Fruit fly (Drosophila melanogaster) whole organism, pupa: ENCODE data around the gene Prp5.

ENCODE experiments used
- CG10348 ChIP-seq: fragments of 200-800 bp; sonication (Bioruptor generic); IDR thresholded peaks from 2 replicates; pipeline ENCODE4 v1.3.6; 2022; ENCODE audit warnings: missing biosample characterization, missing genetic modification characterization
- CG12605 ChIP-seq: fragments of 200-800 bp; sonication (Bioruptor generic); IDR thresholded peaks from 2 replicates; pipeline ENCODE4 v1.3.6; 2022; ENCODE audit warnings: missing biosample characterization, missing genetic modification characterization
- CG13204 ChIP-seq: fragments of 200-800 bp; sonication (Bioruptor generic); optimal IDR thresholded peaks from 2 replicates; lab custom pipeline; 2018; ENCODE audit warnings: missing biosample characterization, mild to moderate bottlenecking, missing genetic modification characterization, moderate library complexity
- CG14655 ChIP-seq: fragments of 200-800 bp; sonication (Bioruptor generic); optimal IDR thresholded peaks from 3 replicates; lab custom pipeline; 2017; ENCODE audit warnings: mild to moderate bottlenecking, missing biosample characterization, missing genetic modification reagents, missing genetic modification characterization
- CG34367 ChIP-seq: fragments of 200-800 bp; sonication (Bioruptor generic); optimal IDR thresholded peaks from 2 replicates; lab custom pipeline; 2018; ENCODE audit warnings: missing biosample characterization, mild to moderate bottlenecking, missing genetic modification characterization
- CG4496 ChIP-seq: fragments of 200-800 bp; sonication (Bioruptor generic); IDR thresholded peaks from 3 replicates; pipeline ENCODE4 v1.3.6; 2022; ENCODE audit warnings: missing biosample characterization, missing genetic modification characterization
- CG8159 ChIP-seq: fragments of 200-800 bp; sonication (Bioruptor generic); optimal IDR thresholded peaks from 3 replicates; lab custom pipeline; 2018; ENCODE audit warnings: missing biosample characterization, mild to moderate bottlenecking, missing genetic modification characterization, moderate library complexity
- Ets98B ChIP-seq: fragments of 200-800 bp; sonication (Bioruptor generic); IDR thresholded peaks from 2 replicates; pipeline ENCODE4 v1.3.6; 2022; ENCODE audit warnings: missing biosample characterization, missing genetic modification characterization
- Pif1A ChIP-seq: fragments of 200-800 bp; sonication (Bioruptor generic); optimal IDR thresholded peaks from 3 replicates; lab custom pipeline; 2016; ENCODE audit warnings: missing biosample characterization, missing genetic modification characterization
- fd96Ca ChIP-seq: fragments of 200-800 bp; sonication (Bioruptor generic); IDR thresholded peaks from 3 replicates; pipeline ENCODE4 v1.3.6; 2022; ENCODE audit warnings: missing biosample characterization, missing genetic modification characterization
- rn ChIP-seq: fragments of 200-800 bp; sonication (Bioruptor generic); IDR thresholded peaks from 2 replicates; pipeline ENCODE4 v1.3.6; 2022; ENCODE audit warnings: missing biosample characterization, missing genetic modification characterization

- TF ChIP-seq CG12605 (GFP tag; lab: Robert Waterston, UW) = no peak
- no peak for TF ChIP-seq CG8159 (tag; lab: Kevin White, UChicago)
- TF ChIP-seq CG34367 (tag; lab: Kevin White, UChicago) = no peak
- no peak for TF ChIP-seq CG13204 (GFP tag; lab: Kevin White, UChicago)
- no peak for TF ChIP-seq CG4496
- no peak for TF ChIP-seq CG14655 (GFP tag; lab: Kevin White, UChicago)
- TF ChIP-seq rn (GFP tag; lab: Robert Waterston, UW) = no peak
- no peak for TF ChIP-seq Ets98B (GFP tag; lab: Robert Waterston, UW)
- TF ChIP-seq fd96Ca (GFP tag; lab: Robert Waterston, UW) = no peak
- TF ChIP-seq Pif1A = no peak
- TF ChIP-seq CG10348 = no peak
These were observed 25.1 kb downstream of the Prp5 start for dm6 chrX:15370103-15370502.
